Fruit fly (Drosophila melanogaster) whole organism, prepupa: Measurements from ENCODE around the gene CG7246.

ENCODE experiments used
- Blimp-1 ChIP-seq: fragments of 200-800 bp; sonication (Bioruptor generic); optimal IDR thresholded peaks from 3 replicates; lab custom pipeline; 2017; ENCODE audit warnings: missing biosample characterization, missing genetic modification characterization, mild to moderate bottlenecking, moderate library complexity, missing genetic modification reagents
- CG10631 ChIP-seq: fragments of 200-800 bp; sonication (Bioruptor generic); optimal IDR thresholded peaks from 2 replicates; lab custom pipeline; 2016; ENCODE audit warnings: missing biosample characterization, missing genetic modification characterization
- CG10669 ChIP-seq: fragments of 200-800 bp; sonication (Bioruptor generic); optimal IDR thresholded peaks from 3 replicates; lab custom pipeline; 2018; ENCODE audit warnings: missing biosample characterization, mild to moderate bottlenecking, missing genetic modification characterization, moderate library complexity
- CG3032 ChIP-seq: fragments of 200-800 bp; optimal IDR thresholded peaks from 2 replicates; lab custom pipeline; 2019; ENCODE audit warnings: missing biosample characterization, mild to moderate bottlenecking, missing genetic modification characterization, moderate library complexity
- CG32006 ChIP-seq: fragments of 200-800 bp; sonication (Bioruptor generic); optimal IDR thresholded peaks from 3 replicates; lab custom pipeline; 2017; ENCODE audit warnings: missing biosample characterization, mild to moderate bottlenecking, missing genetic modification characterization
- CG3919 ChIP-seq: fragments of 200-800 bp; sonication (Bioruptor generic); optimal IDR thresholded peaks from 3 replicates; lab custom pipeline; 2016; ENCODE audit warnings: missing biosample characterization, missing genetic modification characterization
- CG4318 ChIP-seq: fragments of 200-800 bp; sonication (Bioruptor generic); optimal IDR thresholded peaks from 3 replicates; lab custom pipeline; 2017; ENCODE audit warnings: missing biosample characterization, mild to moderate bottlenecking, missing genetic modification characterization
- CG6163 ChIP-seq: fragments of 200-800 bp; sonication (Bioruptor generic); IDR thresholded peaks from 3 replicates; pipeline ENCODE4 v1.3.6; 2022; ENCODE audit warnings: missing biosample characterization, missing genetic modification characterization
- CG6792 ChIP-seq: fragments of 200-800 bp; sonication (Bioruptor generic); optimal IDR thresholded peaks from 3 replicates; lab custom pipeline; 2016; ENCODE audit warnings: missing biosample characterization, missing genetic modification characterization
- CG6808 ChIP-seq: fragments of 200-800 bp; sonication (Bioruptor generic); optimal IDR thresholded peaks from 3 replicates; lab custom pipeline; 2017; ENCODE audit warnings: missing biosample characterization, missing genetic modification characterization, mild to moderate bottlenecking, moderate library complexity, missing genetic modification reagents
- CG6854 ChIP-seq: fragments of 200-800 bp; sonication (Bioruptor generic); optimal IDR thresholded peaks from 2 replicates; lab custom pipeline; 2017; ENCODE audit warnings: missing biosample characterization, mild to moderate bottlenecking, missing genetic modification characterization
- CG7368 ChIP-seq: fragments of 200-800 bp; sonication (Bioruptor generic); optimal IDR thresholded peaks from 3 replicates; lab custom pipeline; 2016; ENCODE audit warnings: missing biosample characterization, missing genetic modification characterization
- CG8119 ChIP-seq: fragments of 200-800 bp; sonication (Bioruptor generic); IDR thresholded peaks from 3 replicates; pipeline ENCODE4 v1.3.6; 2022; ENCODE audit warnings: missing biosample characterization, missing genetic modification characterization
- CG8319 ChIP-seq: fragments of 200-800 bp; sonication (Bioruptor generic); optimal IDR thresholded peaks from 3 replicates; lab custom pipeline; 2016; ENCODE audit warnings: missing biosample characterization, missing genetic modification characterization
- CG9139 ChIP-seq: fragments of 200-800 bp; sonication (Bioruptor generic); optimal IDR thresholded peaks from 3 replicates; lab custom pipeline; 2017; ENCODE audit warnings: missing biosample characterization, mild to moderate bottlenecking, missing genetic modification characterization
- Eip75B ChIP-seq: fragments of 200-800 bp; sonication (Bioruptor generic); optimal IDR thresholded peaks from 3 replicates; lab custom pipeline; 2016; ENCODE audit warnings: missing biosample characterization, missing genetic modification characterization
- Eip93F ChIP-seq: fragments of 200-800 bp; sonication (Bioruptor generic); optimal IDR thresholded peaks from 2 replicates; lab custom pipeline; 2016; ENCODE audit warnings: missing biosample characterization, mild to moderate bottlenecking, missing genetic modification characterization
- Ets21C ChIP-seq: fragments of 200-800 bp; sonication (Bioruptor generic); optimal IDR thresholded peaks from 3 replicates; lab custom pipeline; 2016; ENCODE audit warnings: missing biosample characterization, missing genetic modification characterization
- Ets96B ChIP-seq: fragments of 200-800 bp; optimal IDR thresholded peaks from 2 replicates; lab custom pipeline; 2019; ENCODE audit warnings: missing biosample characterization, mild to moderate bottlenecking, missing genetic modification characterization, moderate library complexity
- Gug ChIP-seq: fragments of 200-800 bp; sonication (Bioruptor generic); IDR thresholded peaks from 2 replicates; pipeline ENCODE4 v1.3.6; 2022; ENCODE audit warnings: missing biosample characterization, missing genetic modification characterization
- Hr38 ChIP-seq: sonication (Bioruptor generic); optimal IDR thresholded peaks from 2 replicates; lab custom pipeline; 2016; ENCODE audit warnings: missing biosample characterization, missing genetic modification characterization
- Hr39 ChIP-seq: fragments of 200-800 bp; sonication (Bioruptor generic); optimal IDR thresholded peaks from 2 replicates; lab custom pipeline; 2016; ENCODE audit warnings: missing biosample characterization, missing genetic modification characterization
- Lpt ChIP-seq: fragments of 200-800 bp; sonication (Bioruptor generic); optimal IDR thresholded peaks from 3 replicates; lab custom pipeline; 2016; ENCODE audit warnings: missing biosample characterization, missing genetic modification characterization
- Smox ChIP-seq: fragments of 200-800 bp; sonication (Bioruptor generic); optimal IDR thresholded peaks from 3 replicates; lab custom pipeline; 2016; ENCODE audit warnings: missing biosample characterization, missing genetic modification characterization
- Sox102F ChIP-seq: fragments of 200-800 bp; sonication (Bioruptor generic); optimal IDR thresholded peaks from 2 replicates; lab custom pipeline; 2016; ENCODE audit warnings: missing biosample characterization, mild to moderate bottlenecking, missing genetic modification characterization
- Sox14 ChIP-seq: fragments of 200-800 bp; sonication (Bioruptor generic); optimal IDR thresholded peaks from 3 replicates; lab custom pipeline; 2016; ENCODE audit warnings: missing biosample characterization, missing genetic modification characterization
- Sox15 ChIP-seq: fragments of 200-800 bp; sonication (Bioruptor generic); optimal IDR thresholded peaks from 3 replicates; lab custom pipeline; 2016; ENCODE audit warnings: missing biosample characterization, missing genetic modification characterization
- achi ChIP-seq: fragments of 200-800 bp; sonication (Bioruptor generic); optimal IDR thresholded peaks from 3 replicates; lab custom pipeline; 2016; ENCODE audit warnings: missing biosample characterization, missing genetic modification characterization
- acj6 ChIP-seq: fragments of 200-800 bp; sonication (Bioruptor generic); optimal IDR thresholded peaks from 3 replicates; lab custom pipeline; 2016; ENCODE audit warnings: missing biosample characterization, missing genetic modification characterization
- cyc ChIP-seq: fragments of 200-800 bp; sonication (Bioruptor generic); optimal IDR thresholded peaks from 3 replicates; lab custom pipeline; 2016; ENCODE audit warnings: missing biosample characterization, missing genetic modification characterization
- dsx ChIP-seq: fragments of 200-800 bp; optimal IDR thresholded peaks from 3 replicates; lab custom pipeline; 2019; ENCODE audit warnings: missing biosample characterization, mild to moderate bottlenecking, missing genetic modification characterization, moderate library complexity; ENCODE audit not compliant: poor library complexity, severe bottlenecking
- eg ChIP-seq: fragments of 200-800 bp; sonication (Bioruptor generic); IDR thresholded peaks from 3 replicates; pipeline ENCODE4 v1.3.6; 2022; ENCODE audit warnings: missing biosample characterization, missing genetic modification characterization
- esn ChIP-seq: fragments of 200-800 bp; sonication (Bioruptor generic); optimal IDR thresholded peaks from 2 replicates; lab custom pipeline; 2016; ENCODE audit warnings: missing biosample characterization, mild to moderate bottlenecking, missing genetic modification characterization, moderate library complexity
- fkh ChIP-seq: fragments of 200-800 bp; sonication (Bioruptor generic); optimal IDR thresholded peaks from 3 replicates; lab custom pipeline; 2017; ENCODE audit warnings: missing biosample characterization, mild to moderate bottlenecking, missing genetic modification characterization, moderate library complexity
- lz ChIP-seq: fragments of 200-800 bp; sonication (Bioruptor generic); optimal IDR thresholded peaks from 3 replicates; lab custom pipeline; 2016; ENCODE audit warnings: missing biosample characterization, missing genetic modification characterization
- net ChIP-seq: fragments of 200-800 bp; sonication (Bioruptor generic); optimal IDR thresholded peaks from 3 replicates; lab custom pipeline; 2016; ENCODE audit warnings: missing biosample characterization, missing genetic modification characterization
- pdm3 ChIP-seq: fragments of 200-800 bp; sonication (Bioruptor generic); optimal IDR thresholded peaks from 3 replicates; lab custom pipeline; 2016; ENCODE audit warnings: missing biosample characterization, missing genetic modification characterization
- salr ChIP-seq, 2 experiments: fragments of 200-800 bp; sonication (Bioruptor generic); optimal IDR thresholded peaks; 3 replicates each; lab custom pipeline; 2016 to 2018; ENCODE audit warnings: missing biosample characterization in 2 of 2, missing genetic modification characterization in 2 of 2, mild to moderate bottlenecking in 1 of 2
- spab ChIP-seq: fragments of 200-800 bp; sonication (Bioruptor generic); optimal IDR thresholded peaks from 2 replicates; lab custom pipeline; 2017; ENCODE audit warnings: missing biosample characterization, mild to moderate bottlenecking, missing genetic modification characterization, missing genetic modification reagents
- ss ChIP-seq, 2 experiments: fragments of 200-800 bp; sonication (Bioruptor generic); optimal IDR thresholded peaks; 2 replicates in 1 of 2; 3 replicates in 1 of 2; lab custom pipeline; 2017 to 2018; ENCODE audit warnings: mild to moderate bottlenecking in 2 of 2, missing biosample characterization in 2 of 2, missing genetic modification characterization in 2 of 2, moderate library complexity in 1 of 2
- svp ChIP-seq: fragments of 200-800 bp; sonication (Bioruptor generic); peaks from one replicate; lab custom pipeline; 2016; ENCODE audit warnings: missing biosample characterization, missing genetic modification characterization
- vri ChIP-seq: fragments of 200-800 bp; sonication (Bioruptor generic); optimal IDR thresholded peaks from 3 replicates; lab custom pipeline; 2016; ENCODE audit warnings: missing biosample characterization, mild to moderate bottlenecking, missing genetic modification characterization

CG7246 gene

dm6 chrX:9109072-9109844, 28.4 kb upstream of the CG7246 start (continued):
- peak; percentile 59 for TF ChIP-seq esn (GFP tag; lab: Kevin White, UChicago)
- no peak for TF ChIP-seq Lpt (GFP tag; lab: Kevin White, UChicago)
- TF ChIP-seq CG9139 (GFP tag; lab: Kevin White, UChicago), result no peak
- peak; percentile 47 for TF ChIP-seq acj6
- peak; percentile 53 for TF ChIP-seq Sox15 (GFP tag; lab: Kevin White, UChicago)
- TF ChIP-seq Sox14 (GFP tag; lab: Kevin White, UChicago), result peak; percentile 65
- TF ChIP-seq CG6854, result peak; percentile 19
- peak; percentile 23 for TF ChIP-seq Ets96B (tag; lab: Kevin White, UChicago)
- TF ChIP-seq Hr39 (GFP tag; lab: Kevin White, UChicago), result peak; percentile 71
- peak; percentile 1 to 46 for TF ChIP-seq salr (GFP tag; optimal IDR thresholded peaks at IDR 0.05; lab: Kevin White, UChicago)
- peak; percentile 67 for TF ChIP-seq pdm3
- peak; percentile 57 for TF ChIP-seq CG10631 (GFP tag; lab: Kevin White, UChicago)
- peak; percentile 42 for TF ChIP-seq CG6792 (GFP tag; lab: Kevin White, UChicago)
- TF ChIP-seq cyc (GFP tag; lab: Kevin White, UChicago), result peak; percentile 61
- peak; percentile 22; the same call in 1 of the 3 replicates for TF ChIP-seq CG6163 (GFP tag; lab: Robert Waterston, UW)
- peak; percentile 58 for TF ChIP-seq Eip75B
- TF ChIP-seq spab (GFP tag; lab: Kevin White, UChicago), result no peak
- peak; percentile 75 for TF ChIP-seq fkh (GFP tag; lab: Kevin White, UChicago)
- no peak for TF ChIP-seq CG7368
- TF ChIP-seq Gug (GFP tag; lab: Robert Waterston, UW), result peak; percentile 18; the same call in 1 of the 2 replicates
- peak; percentile 66 for TF ChIP-seq CG32006 (GFP tag; lab: Kevin White, UChicago)
- peak; percentile 67 for TF ChIP-seq achi (GFP tag; lab: Kevin White, UChicago)
- peak; percentile 48; the same call in 2 of the 3 replicates for TF ChIP-seq CG8119 (GFP tag; lab: Robert Waterston, UW)
- TF ChIP-seq CG10669 (GFP tag; lab: Kevin White, UChicago), result peak; percentile 46
- TF ChIP-seq svp (GFP tag; lab: Kevin White, UChicago), result no peak
- no peak for TF ChIP-seq eg (GFP tag; lab: Robert Waterston, UW)
- no peak for TF ChIP-seq CG3919
- peak; percentile 16 for TF ChIP-seq CG8319 (GFP tag; lab: Kevin White, UChicago)
- peak; percentile 55 for TF ChIP-seq lz
- TF ChIP-seq net (GFP tag; lab: Kevin White, UChicago), result peak; percentile 57
- TF ChIP-seq Eip93F, result no peak
- TF ChIP-seq Smox (GFP tag; lab: Kevin White, UChicago), result peak; percentile 66
- no peak for TF ChIP-seq dsx (GFP tag; lab: Kevin White, UChicago)
- TF ChIP-seq Hr38, result no peak
- peak; percentile 48 for TF ChIP-seq CG3032 (tag; lab: Kevin White, UChicago)
- TF ChIP-seq ss (GFP tag; optimal IDR thresholded peaks at IDR 0.05; lab: Kevin White, UChicago), result peak in 1 of 2 experiments; percentile 25
- TF ChIP-seq CG6808 (GFP tag; lab: Kevin White, UChicago), result no peak
- TF ChIP-seq Ets21C (GFP tag; lab: Kevin White, UChicago), result peak; percentile 61
- no peak for TF ChIP-seq CG4318

dm6 chrX:9108387-9108786, 27.5 kb upstream of the CG7246 start, which contains the start of gene AP-1gamma:
AP-1gamma (plus strand) TSS chrX:9108691.
- no peak for TF ChIP-seq svp (GFP tag; lab: Kevin White, UChicago)
- no peak for TF ChIP-seq Sox102F (GFP tag; lab: Kevin White, UChicago)
- no peak for TF ChIP-seq Sox15 (GFP tag; lab: Kevin White, UChicago)
- peak; percentile 22 for TF ChIP-seq vri
- TF ChIP-seq Blimp-1, result no peak
